Fruit fly (Drosophila melanogaster): ENCODE results near the gene Rrp1.

The Rrp1 gene

DNA sequence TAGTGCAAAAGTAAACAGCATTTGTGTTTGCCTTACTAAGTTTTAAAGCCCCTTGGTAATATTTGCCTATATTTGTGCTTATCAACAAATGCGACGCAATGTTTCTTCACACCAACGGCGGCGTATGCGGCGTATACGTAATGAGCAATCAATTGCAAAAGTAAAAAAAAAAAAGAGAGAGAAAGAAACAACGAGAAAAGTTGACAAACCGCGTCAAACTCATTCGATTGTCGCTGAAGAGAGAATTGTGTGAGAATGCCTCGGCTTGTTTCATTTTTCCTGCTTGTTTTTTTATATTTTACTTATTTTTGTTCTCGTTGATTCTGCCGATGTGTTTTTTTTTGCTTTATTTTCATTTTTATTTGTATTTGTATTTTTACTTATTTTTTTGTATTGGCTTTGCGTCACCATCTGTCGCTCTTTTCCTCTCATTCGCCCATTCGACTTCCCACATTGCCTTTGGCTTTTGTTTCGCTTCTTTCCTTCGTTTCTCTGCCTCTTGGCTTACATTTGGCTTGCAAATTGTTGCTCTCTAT lies 48.0 kb downstream of the Rrp1 start (continued):
- TF ChIP-seq esn (GFP tag; optimal IDR thresholded peaks at IDR 0.05) = peak; percentile 69
- TF ChIP-seq CG8319 (GFP tag; optimal IDR thresholded peaks at IDR 0.05) = peak; percentile 64
- peak; percentile 72 to 93 for TF ChIP-seq salr (GFP tag; optimal IDR thresholded peaks at IDR 0.05)
- no peak for TF ChIP-seq Hr38 (GFP tag; optimal IDR thresholded peaks at IDR 0.05)
- peak; percentile 72 for TF ChIP-seq fd59A (GFP tag; optimal IDR thresholded peaks at IDR 0.05)
- peak; percentile 99 for TF ChIP-seq eg (GFP tag; IDR thresholded peaks at IDR 0.05)
- peak; percentile 84 for TF ChIP-seq svp (GFP tag)
- TF ChIP-seq CG1621 (tag; optimal IDR thresholded peaks at IDR 0.05) = peak; percentile 92
- TF ChIP-seq vri (GFP tag; optimal IDR thresholded peaks at IDR 0.05) = peak; percentile 95
- peak; percentile 59 for TF ChIP-seq Met (GFP tag; optimal IDR thresholded peaks at IDR 0.05)
- peak; percentile 88 for TF ChIP-seq Ets96B (tag; optimal IDR thresholded peaks at IDR 0.05)
- peak; percentile 98 for TF ChIP-seq CG16779 (tag; optimal IDR thresholded peaks at IDR 0.05)
- TF ChIP-seq CG31627 (GFP tag; optimal IDR thresholded peaks at IDR 0.05) = no peak
- peak; percentile 98 for TF ChIP-seq CG6276 (GFP tag; optimal IDR thresholded peaks at IDR 0.05)
- TF ChIP-seq CG32006 (GFP tag; optimal IDR thresholded peaks at IDR 0.05) = peak; percentile 80
- peak; percentile 97 for TF ChIP-seq spab (GFP tag; optimal IDR thresholded peaks at IDR 0.05)
- peak; percentile 80 for TF ChIP-seq pdm3 (GFP tag; optimal IDR thresholded peaks at IDR 0.05)
- peak; percentile 99 for TF ChIP-seq CG6163 (GFP tag; IDR thresholded peaks at IDR 0.05)
- peak; percentile 94 for TF ChIP-seq net (GFP tag; optimal IDR thresholded peaks at IDR 0.05)
- TF ChIP-seq Ets21C (GFP tag; optimal IDR thresholded peaks at IDR 0.05) = peak; percentile 5
- peak; percentile 98 for TF ChIP-seq CG6808 (GFP tag; optimal IDR thresholded peaks at IDR 0.05)
- peak; percentile 78 for TF ChIP-seq OdsH (GFP tag; optimal IDR thresholded peaks at IDR 0.05)
- peak; percentile 87 for TF ChIP-seq CG10669 (GFP tag; optimal IDR thresholded peaks at IDR 0.05)
- peak; percentile 26 for TF ChIP-seq lz (GFP tag; optimal IDR thresholded peaks at IDR 0.05)
- no peak for TF ChIP-seq CG11902 (GFP tag; optimal IDR thresholded peaks at IDR 0.05)
- peak; percentile 62; the same call in 1 of the 2 replicates for TF ChIP-seq CG11294 (GFP tag; IDR thresholded peaks at IDR 0.05)
- peak; percentile 84 for TF ChIP-seq CG3032 (tag; optimal IDR thresholded peaks at IDR 0.05)

DNA sequence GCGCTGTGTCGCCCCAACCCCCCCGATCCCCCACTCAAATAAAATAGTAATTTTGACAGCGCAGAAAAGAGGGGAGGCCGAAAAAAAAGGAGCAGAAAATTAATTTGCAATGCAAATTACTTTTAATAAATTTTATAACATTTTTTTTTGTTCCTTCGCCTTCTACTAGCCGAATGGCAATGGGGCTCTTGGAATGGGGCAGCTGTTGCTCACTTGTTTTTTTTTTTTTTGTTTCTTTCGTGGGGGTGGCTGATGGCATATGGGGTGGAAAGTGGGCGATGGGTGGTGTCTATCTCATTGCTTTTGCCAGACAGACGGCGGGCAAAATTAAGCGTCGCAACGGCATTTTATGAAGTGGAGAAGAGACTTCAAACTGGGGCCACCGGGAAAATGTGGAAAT lies 51.7 kb downstream of the Rrp1 start:
- TF ChIP-seq CG6792 (GFP tag; optimal IDR thresholded peaks at IDR 0.05) = no peak
- no peak for TF ChIP-seq pdm3 (GFP tag; optimal IDR thresholded peaks at IDR 0.05)
- no peak for TF ChIP-seq Sox14 (GFP tag; optimal IDR thresholded peaks at IDR 0.05)
- no peak for TF ChIP-seq dac (GFP tag; optimal IDR thresholded peaks at IDR 0.05)
- no peak for TF ChIP-seq CG6276 (GFP tag; optimal IDR thresholded peaks at IDR 0.05)
- TF ChIP-seq CG34406 (GFP tag; optimal IDR thresholded peaks at IDR 0.05) = no peak
- no peak for TF ChIP-seq Smox (GFP tag; optimal IDR thresholded peaks at IDR 0.05)
- TF ChIP-seq CG8319 (GFP tag; optimal IDR thresholded peaks at IDR 0.05) = no peak
- no peak for TF ChIP-seq Eip93F (GFP tag; optimal IDR thresholded peaks at IDR 0.05)

All from whole organism, prepupa.